Worm (Caenorhabditis elegans) whole organism, L2 larva: ENCODE measurements around the gene lin-31.

Experiments used
- Y55F3AM.14 ChIP-seq: fragments of 200-800 bp; sonication (Bioruptor generic); optimal IDR thresholded peaks from 2 replicates; lab custom pipeline; 2018; ENCODE audit warnings: mild to moderate bottlenecking, missing genetic modification characterization, missing compliant biosample characterization
- ama-1 ChIP-seq: fragments of 150-350 bp; optimal IDR thresholded peaks from 2 replicates; lab custom pipeline; 2018; ENCODE audit warnings: inconsistent platforms
- egl-27 ChIP-seq: sonication (generic microtip); optimal IDR thresholded peaks from 3 replicates; lab custom pipeline; 2017; ENCODE audit warnings: missing biosample characterization, missing genetic modification reagents, missing genetic modification characterization
- lin-39 ChIP-seq: fragments of 150-350 bp; optimal IDR thresholded peaks from 2 replicates; lab custom pipeline; 2014; ENCODE audit warnings: missing biosample characterization, missing genetic modification reagents, missing genetic modification characterization
- mdl-1 ChIP-seq, 2 experiments: fragments of 150-350 bp in 1 of 2; sonication (generic microtip) in 1 of 2; optimal IDR thresholded peaks; 2 replicates each; lab custom pipeline; 2017; ENCODE audit warnings: missing biosample characterization in 2 of 2, missing genetic modification characterization in 2 of 2
- nhr-25 ChIP-seq: fragments of 150-350 bp; sonication (generic microtip); optimal IDR thresholded peaks from 3 replicates; lab custom pipeline; 2014; ENCODE audit warnings: missing biosample characterization, missing genetic modification characterization
- unc-55 ChIP-seq: fragments of 150-350 bp; sonication (generic microtip); optimal IDR thresholded peaks from 3 replicates; lab custom pipeline; 2014; ENCODE audit warnings: missing biosample characterization, missing genetic modification reagents, missing genetic modification characterization
- unc-62 ChIP-seq: fragments of 150-350 bp; optimal IDR thresholded peaks from 2 replicates; lab custom pipeline; 2014; ENCODE audit warnings: missing biosample characterization, missing genetic modification reagents, missing genetic modification characterization

DNA sequence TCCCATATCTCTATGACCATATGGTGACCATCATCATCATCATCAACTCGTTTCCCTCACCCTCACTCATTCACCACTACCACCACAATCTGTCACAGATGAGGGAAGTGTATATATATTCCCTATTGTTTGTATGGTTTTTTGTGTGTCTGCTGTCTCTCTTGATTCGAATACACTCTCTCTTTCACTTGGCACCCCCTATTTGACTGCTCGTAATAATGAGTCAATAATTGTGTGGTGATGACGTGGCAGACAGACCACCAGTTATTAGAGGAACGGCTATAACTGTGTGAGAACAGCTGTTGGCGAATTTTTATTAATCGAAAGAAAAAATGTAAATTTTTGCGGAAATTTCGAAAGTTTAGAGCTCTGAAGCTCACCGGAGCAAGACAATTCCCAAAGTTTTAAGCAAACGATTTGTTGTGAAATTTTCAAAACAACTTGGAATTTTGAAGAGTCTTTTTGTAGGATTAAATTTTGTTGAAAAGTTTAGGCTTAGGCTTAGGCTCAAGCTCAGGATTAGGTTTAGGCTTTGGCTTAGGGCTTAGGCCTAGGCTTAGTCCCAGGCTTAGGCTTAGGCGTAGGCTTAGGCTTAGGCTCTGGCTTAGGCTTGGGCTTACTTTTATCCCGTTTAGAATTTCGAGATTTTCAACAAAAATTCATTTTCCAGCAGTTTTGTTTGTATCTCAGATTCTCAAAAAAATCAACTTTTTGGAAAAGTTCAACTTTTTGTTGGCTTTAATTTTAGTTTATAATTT is 24.7 kb upstream of the lin-31 start:
- no peak for TF ChIP-seq lin-39 (tag; lab: Kevin White, UChicago)
- no peak for TF ChIP-seq egl-27
- TF ChIP-seq unc-62 (GFP tag; lab: Kevin White, UChicago) = no peak
- TF ChIP-seq mdl-1 (tag; optimal IDR thresholded peaks at IDR 0.05; lab: Kevin White, UChicago) = no peak
- no peak for TF ChIP-seq unc-55 (GFP tag; lab: Kevin White, UChicago)
- no peak for TF ChIP-seq ama-1 (lab: Kevin White, UChicago)
- no peak for TF ChIP-seq nhr-25 (tag; lab: Kevin White, UChicago)
- TF ChIP-seq Y55F3AM.14 (GFP tag; lab: Kevin White, UChicago) = no peak
